Worm (Caenorhabditis elegans): ENCODE results near the gene abcf-3.

abcf-3 gene

ce11 chrIII:6135211-6135610, 38.0 kb upstream of the abcf-3 start:
- TF ChIP-seq tlp-1 (tag; optimal IDR thresholded peaks at IDR 0.05) (no peak), vab-15 (tag; optimal IDR thresholded peaks at IDR 0.05) (no peak), C04F5.9 (tag; optimal IDR thresholded peaks at IDR 0.05) (no peak), alr-1 (tag; optimal IDR thresholded peaks at IDR 0.05; ENCODE audit: borderline replicate concordance) (no peak), snpc-4 (tag; optimal IDR thresholded peaks at IDR 0.05) (no peak), fkh-4 (tag; optimal IDR thresholded peaks at IDR 0.05; ENCODE audit: borderline replicate concordance) (no peak), swsn-7 (tag; optimal IDR thresholded peaks at IDR 0.05) (peak; percentile 5), pag-3 (tag; optimal IDR thresholded peaks at IDR 0.05; ENCODE audit: borderline replicate concordance, insufficient read depth) (no peak), dsc-1 (tag; optimal IDR thresholded peaks at IDR 0.05) (no peak), tbx-2 (tag; optimal IDR thresholded peaks at IDR 0.05) (peak; percentile 20), fkh-10 (GFP tag; optimal IDR thresholded peaks at IDR 0.05) (peak; percentile 68), lin-14 (GFP tag; optimal IDR thresholded peaks at IDR 0.05) (peak; percentile 83), ceh-82 (tag; optimal IDR thresholded peaks at IDR 0.05) (peak in 1 of 3 experiments; percentile 57), Y116A8C.19 (tag; optimal IDR thresholded peaks at IDR 0.05; ENCODE audit: borderline replicate concordance) (no peak), nhr-84 (tag; optimal IDR thresholded peaks at IDR 0.05) (no peak), mab-9 (GFP tag; IDR thresholded peaks at IDR 0.05) (no peak), irx-1 (tag; optimal IDR thresholded peaks at IDR 0.05) (no peak), dpl-1 (GFP tag; optimal IDR thresholded peaks at IDR 0.05) (no peak), nhr-71 (tag; optimal IDR thresholded peaks at IDR 0.05) (peak; percentile 15), blmp-1 (tag; optimal IDR thresholded peaks at IDR 0.05) (no peak), nhr-85 (tag) (no peak), efl-1 (optimal IDR thresholded peaks at IDR 0.05) (no peak), efl-1 (GFP tag; optimal IDR thresholded peaks at IDR 0.05 in 1 of 2) (no peak), nhr-12 (tag; optimal IDR thresholded peaks at IDR 0.05) (no peak), mep-1 (tag; optimal IDR thresholded peaks at IDR 0.05) (no peak), ceh-8 (GFP tag; optimal IDR thresholded peaks at IDR 0.05) (no peak), grh-1 (GFP tag; IDR thresholded peaks at IDR 0.05) (no peak), ceh-88 (GFP tag; IDR thresholded peaks at IDR 0.05) (no peak), lir-3 (tag; optimal IDR thresholded peaks at IDR 0.05; ENCODE audit: poor library complexity) (no peak), nhr-47 (tag; optimal IDR thresholded peaks at IDR 0.05) (no peak), egl-27 (tag; optimal IDR thresholded peaks at IDR 0.05) (no peak), mef-2 (tag; optimal IDR thresholded peaks at IDR 0.05) (no peak), unc-98 (GFP tag; IDR thresholded peaks at IDR 0.05) (no peak), elt-2 (tag; optimal IDR thresholded peaks at IDR 0.05) (no peak), C34B4.2 (tag; optimal IDR thresholded peaks at IDR 0.05) (no peak), nhr-76 (tag; optimal IDR thresholded peaks at IDR 0.05) (no peak), zag-1 (tag; optimal IDR thresholded peaks at IDR 0.05) (no peak), nhr-90 (tag; optimal IDR thresholded peaks at IDR 0.05; ENCODE audit: poor library complexity) (no peak)

ce11 chrIII:6136178-6136577, 37.0 kb upstream of the abcf-3 start, which contains the start of gene mvk-1:
Gene mvk-1, minus strand, starts transcription at chrIII:6136278.
- TF ChIP-seq lin-14 (GFP tag; optimal IDR thresholded peaks at IDR 0.05) (no peak), tlp-1 (tag; optimal IDR thresholded peaks at IDR 0.05) (no peak), lsy-2 (tag; optimal IDR thresholded peaks at IDR 0.05) (peak in 1 of 2 experiments; percentile 12), mep-1 (tag; optimal IDR thresholded peaks at IDR 0.05) (no peak), alr-1 (tag; optimal IDR thresholded peaks at IDR 0.05; ENCODE audit: borderline replicate concordance) (no peak), nhr-19 (GFP tag; conservative IDR thresholded peaks at IDR 0.05) (no peak), fkh-8 (tag; optimal IDR thresholded peaks at IDR 0.05) (no peak), nhr-90 (tag; optimal IDR thresholded peaks at IDR 0.05; ENCODE audit: poor library complexity) (no peak)
